Worm (Caenorhabditis elegans): Measurements from ENCODE around the gene chil-8.
A peak's percentile ranks its signal among the peaks of the same experiment; 100 is the strongest.

Gene chil-8

ce11 chrII:9849497-9849896, 23.4 kb downstream of the chil-8 start, which contains the start of gene old-2:
old-2 (minus strand) TSS chrII:9849597.
- no peak for TF ChIP-seq unc-62 (GFP tag; optimal IDR thresholded peaks at IDR 0.05)
- TF ChIP-seq lsy-2 (tag; optimal IDR thresholded peaks at IDR 0.05) = no peak
- TF ChIP-seq unc-120 (tag; optimal IDR thresholded peaks at IDR 0.05; ENCODE audit: poor library complexity, severe bottlenecking) = no peak
- no peak for TF ChIP-seq bed-3 (GFP tag; optimal IDR thresholded peaks at IDR 0.05)

- TF ChIP-seq bed-3 (GFP tag; optimal IDR thresholded peaks at IDR 0.05) (no peak), M03D4.4 (tag; optimal IDR thresholded peaks at IDR 0.05) (no peak), elt-3 (tag; optimal IDR thresholded peaks at IDR 0.05) (no peak), ham-2 (GFP tag; optimal IDR thresholded peaks at IDR 0.05) (no peak), ceh-43 (GFP tag; optimal IDR thresholded peaks at IDR 0.05) (no peak), tbx-8 (GFP tag; optimal IDR thresholded peaks at IDR 0.05) (no peak), ceh-39 (tag; optimal IDR thresholded peaks at IDR 0.05) (no peak), zip-8 (tag; optimal IDR thresholded peaks at IDR 0.05) (no peak), lin-32 (GFP tag; optimal IDR thresholded peaks at IDR 0.05) (no peak), flh-1 (GFP tag; optimal IDR thresholded peaks at IDR 0.05) (no peak), ztf-11 (tag; optimal IDR thresholded peaks at IDR 0.05) (no peak), ces-1 (GFP tag; optimal IDR thresholded peaks at IDR 0.05) (no peak), ceh-83 (GFP tag; optimal IDR thresholded peaks at IDR 0.05) (no peak), nhr-76 (tag; optimal IDR thresholded peaks at IDR 0.05) (no peak), nhr-28 (tag; optimal IDR thresholded peaks at IDR 0.05) (no peak), hlh-1 (tag; optimal IDR thresholded peaks at IDR 0.05) (no peak), unc-120 (tag; optimal IDR thresholded peaks at IDR 0.05; ENCODE audit: poor library complexity, severe bottlenecking) (no peak)
These were observed 27.6 kb downstream of the chil-8 start, which contains the start of gene chil-9 for ce11 chrII:9845239-9845638. chil-9 (minus strand) TSS chrII:9845339.

ce11 chrII:9841985-9842505, 30.8 kb downstream of the chil-8 start, which contains the start of gene rnh-1.2:
rnh-1.2 (minus strand) TSS chrII:9842035.
- TF ChIP-seq ceh-39 (tag; optimal IDR thresholded peaks at IDR 0.05) (no peak), blmp-1 (tag; optimal IDR thresholded peaks at IDR 0.05) (no peak), hlh-1 (tag; optimal IDR thresholded peaks at IDR 0.05) (no peak), bed-3 (GFP tag; optimal IDR thresholded peaks at IDR 0.05) (no peak), snpc-4 (tag; optimal IDR thresholded peaks at IDR 0.05) (no peak), unc-120 (tag; optimal IDR thresholded peaks at IDR 0.05; ENCODE audit: poor library complexity, severe bottlenecking) (no peak), tbx-8 (GFP tag; optimal IDR thresholded peaks at IDR 0.05) (no peak), elt-1 (tag; optimal IDR thresholded peaks at IDR 0.05; ENCODE audit: borderline replicate concordance, insufficient read depth) (no peak), ces-1 (GFP tag; optimal IDR thresholded peaks at IDR 0.05) (no peak), ham-2 (GFP tag; optimal IDR thresholded peaks at IDR 0.05) (no peak), M03D4.4 (tag; optimal IDR thresholded peaks at IDR 0.05) (no peak), zip-8 (tag; optimal IDR thresholded peaks at IDR 0.05) (no peak), unc-62 (GFP tag; optimal IDR thresholded peaks at IDR 0.05) (no peak), flh-1 (GFP tag; optimal IDR thresholded peaks at IDR 0.05) (no peak)

- TF ChIP-seq elt-1 (tag; optimal IDR thresholded peaks at IDR 0.05; ENCODE audit: borderline replicate concordance, insufficient read depth) = peak; percentile 87
- TF ChIP-seq nhr-237 (tag; optimal IDR thresholded peaks at IDR 0.05) = no peak
These were observed 32.5 kb downstream of the chil-8 start, which contains the start of gene ZK938.11 for ce11 chrII:9840313-9840712. ZK938.11 (minus strand) TSS chrII:9840413.

DNA sequence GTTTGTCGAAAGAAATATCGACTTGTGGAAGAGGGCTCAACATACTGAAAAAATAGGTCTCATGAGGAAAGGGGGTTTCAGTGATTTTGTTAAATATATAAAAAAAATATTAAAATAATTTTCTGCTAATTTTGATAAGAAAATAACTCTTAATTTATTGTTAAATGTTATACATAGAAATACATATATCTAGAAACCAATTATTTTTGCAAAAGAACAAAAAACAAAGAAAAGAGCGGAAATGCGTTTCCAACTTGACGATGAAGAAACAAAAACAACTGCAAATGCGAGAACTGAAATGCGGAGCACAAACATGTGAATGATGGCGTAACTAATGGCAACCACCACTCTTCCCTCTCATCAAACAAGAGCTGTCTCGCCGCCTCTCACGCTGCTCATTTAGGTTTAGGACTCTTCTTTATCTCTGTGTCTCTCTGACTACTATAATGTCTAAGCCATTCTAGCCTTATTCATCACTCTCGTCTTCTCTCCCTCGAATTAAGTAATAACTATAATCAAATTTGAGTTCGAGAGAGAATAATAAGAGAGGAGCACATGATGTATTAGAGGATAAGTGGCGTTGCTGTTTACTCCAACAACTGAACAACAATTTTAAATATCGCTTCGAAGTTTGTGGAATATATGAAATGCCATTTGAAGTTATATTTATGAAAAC, 34.5 kb downstream of the chil-8 start, which contains the start of gene arrd-4:
TSS of gene arrd-4 (minus strand) at position 51 of the 676 bp plus-strand sequence.
- TF ChIP-seq sem-2 (GFP tag; optimal IDR thresholded peaks at IDR 0.05) (no peak), nhr-12 (tag; optimal IDR thresholded peaks at IDR 0.05) (no peak), drap-1 (GFP tag; optimal IDR thresholded peaks at IDR 0.05) (no peak), nhr-76 (tag; optimal IDR thresholded peaks at IDR 0.05) (no peak), ces-1 (GFP tag; optimal IDR thresholded peaks at IDR 0.05) (peak; percentile 99)

DNA sequence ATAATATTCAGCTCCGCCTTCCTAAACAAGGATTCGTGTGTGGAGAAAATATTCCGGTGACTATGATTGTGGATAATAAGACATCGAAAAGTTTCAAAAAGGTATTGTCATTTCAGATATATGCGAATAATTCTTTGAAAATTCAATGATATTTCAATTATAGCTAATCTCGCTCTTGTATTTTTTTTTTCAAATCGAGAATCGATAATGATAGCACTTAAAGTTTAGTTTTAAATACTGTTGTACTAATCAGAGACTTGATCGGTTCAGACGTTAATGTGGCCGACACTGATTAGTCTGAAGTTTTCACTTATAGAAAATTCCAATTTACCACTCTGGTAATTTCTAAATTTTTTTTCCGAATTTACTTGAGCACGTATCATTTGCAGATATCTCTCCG, 36.9 kb downstream of the chil-8 start:
- TF ChIP-seq unc-39 (tag; optimal IDR thresholded peaks at IDR 0.05) = no peak
- TF ChIP-seq bed-3 (GFP tag; optimal IDR thresholded peaks at IDR 0.05) = no peak
- no peak for TF ChIP-seq sem-2 (GFP tag; optimal IDR thresholded peaks at IDR 0.05)
- TF ChIP-seq nhr-76 (tag; optimal IDR thresholded peaks at IDR 0.05) = no peak
- no peak for TF ChIP-seq mep-1 (tag; optimal IDR thresholded peaks at IDR 0.05)
- no peak for TF ChIP-seq ham-2 (GFP tag; optimal IDR thresholded peaks at IDR 0.05)
- TF ChIP-seq sptf-1 (tag; optimal IDR thresholded peaks at IDR 0.05) = no peak
- TF ChIP-seq zip-8 (tag; optimal IDR thresholded peaks at IDR 0.05) = no peak
- no peak for TF ChIP-seq flh-1 (GFP tag; optimal IDR thresholded peaks at IDR 0.05)

Measured in whole organism, mixed stage, embryonic.